Fruit fly (Drosophila melanogaster) whole organism, pupa: Measurements from ENCODE around the gene CG9213.

Experiments used
- CG10348 ChIP-seq: fragments of 200-800 bp; sonication (Bioruptor generic); IDR thresholded peaks from 2 replicates; pipeline ENCODE4 v1.3.6; 2022; ENCODE audit warnings: missing biosample characterization, missing genetic modification characterization
- CG12605 ChIP-seq: fragments of 200-800 bp; sonication (Bioruptor generic); IDR thresholded peaks from 2 replicates; pipeline ENCODE4 v1.3.6; 2022; ENCODE audit warnings: missing biosample characterization, missing genetic modification characterization
- CG13204 ChIP-seq: fragments of 200-800 bp; sonication (Bioruptor generic); optimal IDR thresholded peaks from 2 replicates; lab custom pipeline; 2018; ENCODE audit warnings: missing biosample characterization, mild to moderate bottlenecking, missing genetic modification characterization, moderate library complexity
- CG14655 ChIP-seq: fragments of 200-800 bp; sonication (Bioruptor generic); optimal IDR thresholded peaks from 3 replicates; lab custom pipeline; 2017; ENCODE audit warnings: mild to moderate bottlenecking, missing biosample characterization, missing genetic modification reagents, missing genetic modification characterization
- CG15710 ChIP-seq: fragments of 200-800 bp; sonication (Bioruptor generic); optimal IDR thresholded peaks from 2 replicates; lab custom pipeline; 2018; ENCODE audit warnings: missing biosample characterization, mild to moderate bottlenecking, missing genetic modification characterization, moderate library complexity
- CG17806 ChIP-seq: fragments of 200-800 bp; sonication (Bioruptor generic); optimal IDR thresholded peaks from 2 replicates; lab custom pipeline; 2018; ENCODE audit warnings: missing biosample characterization, mild to moderate bottlenecking, missing genetic modification characterization, moderate library complexity
- CG32121 ChIP-seq: fragments of 200-800 bp; sonication (Bioruptor generic); IDR thresholded peaks from 2 replicates; pipeline ENCODE4 v1.3.6; 2022; ENCODE audit warnings: missing biosample characterization, missing genetic modification characterization
- CG34367 ChIP-seq: fragments of 200-800 bp; sonication (Bioruptor generic); optimal IDR thresholded peaks from 2 replicates; lab custom pipeline; 2018; ENCODE audit warnings: missing biosample characterization, mild to moderate bottlenecking, missing genetic modification characterization
- CG4496 ChIP-seq: fragments of 200-800 bp; sonication (Bioruptor generic); IDR thresholded peaks from 3 replicates; pipeline ENCODE4 v1.3.6; 2022; ENCODE audit warnings: missing biosample characterization, missing genetic modification characterization
- CG8159 ChIP-seq: fragments of 200-800 bp; sonication (Bioruptor generic); optimal IDR thresholded peaks from 3 replicates; lab custom pipeline; 2018; ENCODE audit warnings: missing biosample characterization, mild to moderate bottlenecking, missing genetic modification characterization, moderate library complexity
- CG8301 ChIP-seq: fragments of 200-800 bp; sonication (Bioruptor generic); optimal IDR thresholded peaks from 2 replicates; lab custom pipeline; 2018; ENCODE audit warnings: missing biosample characterization, mild to moderate bottlenecking, missing genetic modification characterization
- CG9948 ChIP-seq: fragments of 200-800 bp; sonication (Bioruptor generic); optimal IDR thresholded peaks from 2 replicates; lab custom pipeline; 2018; ENCODE audit warnings: missing biosample characterization, mild to moderate bottlenecking, missing genetic modification characterization, moderate library complexity
- D1 ChIP-seq: fragments of 200-800 bp; sonication (Bioruptor generic); optimal IDR thresholded peaks from 2 replicates; lab custom pipeline; 2018; ENCODE audit warnings: missing biosample characterization, mild to moderate bottlenecking, missing genetic modification characterization, moderate library complexity
- EcR ChIP-seq: fragments of 200-800 bp; sonication (Bioruptor generic); optimal IDR thresholded peaks from 3 replicates; lab custom pipeline; 2019; ENCODE audit warnings: missing biosample characterization, missing genetic modification characterization, mild to moderate bottlenecking, moderate library complexity, missing genetic modification reagents
- Ets98B ChIP-seq: fragments of 200-800 bp; sonication (Bioruptor generic); IDR thresholded peaks from 2 replicates; pipeline ENCODE4 v1.3.6; 2022; ENCODE audit warnings: missing biosample characterization, missing genetic modification characterization
- Pif1A ChIP-seq: fragments of 200-800 bp; sonication (Bioruptor generic); optimal IDR thresholded peaks from 3 replicates; lab custom pipeline; 2016; ENCODE audit warnings: missing biosample characterization, missing genetic modification characterization
- Pif1B ChIP-seq: fragments of 200-800 bp; sonication (Bioruptor generic); optimal IDR thresholded peaks from 3 replicates; lab custom pipeline; 2016; ENCODE audit warnings: missing biosample characterization, missing genetic modification characterization
- Snoo ChIP-seq: fragments of 200-800 bp; sonication (Bioruptor generic); optimal IDR thresholded peaks from 3 replicates; lab custom pipeline; 2017; ENCODE audit warnings: missing biosample characterization, mild to moderate bottlenecking, missing genetic modification characterization, inconsistent platforms
- fd96Ca ChIP-seq: fragments of 200-800 bp; sonication (Bioruptor generic); IDR thresholded peaks from 3 replicates; pipeline ENCODE4 v1.3.6; 2022; ENCODE audit warnings: missing biosample characterization, missing genetic modification characterization
- gl ChIP-seq: fragments of 200-800 bp; sonication (Bioruptor generic); optimal IDR thresholded peaks from 2 replicates; lab custom pipeline; 2018; ENCODE audit warnings: missing biosample characterization, mild to moderate bottlenecking, missing genetic modification characterization
- rn ChIP-seq: fragments of 200-800 bp; sonication (Bioruptor generic); IDR thresholded peaks from 2 replicates; pipeline ENCODE4 v1.3.6; 2022; ENCODE audit warnings: missing biosample characterization, missing genetic modification characterization

CG9213 gene

dm6 chrX:15578043-15578442, 3.7 kb upstream of the CG9213 start, which contains the start of the genes cerv and CG7872:
Gene cerv (minus strand): TSS chrX:15578171.
Gene CG7872 (plus strand): TSS chrX:15578205.
- TF ChIP-seq rn (GFP tag; lab: Robert Waterston, UW) = no peak
- TF ChIP-seq CG4496 (GFP tag; lab: Robert Waterston, UW) = peak; percentile 63; the same call in 2 of the 3 replicates
- TF ChIP-seq Pif1B (GFP tag; lab: Kevin White, UChicago) = no peak

DNA sequence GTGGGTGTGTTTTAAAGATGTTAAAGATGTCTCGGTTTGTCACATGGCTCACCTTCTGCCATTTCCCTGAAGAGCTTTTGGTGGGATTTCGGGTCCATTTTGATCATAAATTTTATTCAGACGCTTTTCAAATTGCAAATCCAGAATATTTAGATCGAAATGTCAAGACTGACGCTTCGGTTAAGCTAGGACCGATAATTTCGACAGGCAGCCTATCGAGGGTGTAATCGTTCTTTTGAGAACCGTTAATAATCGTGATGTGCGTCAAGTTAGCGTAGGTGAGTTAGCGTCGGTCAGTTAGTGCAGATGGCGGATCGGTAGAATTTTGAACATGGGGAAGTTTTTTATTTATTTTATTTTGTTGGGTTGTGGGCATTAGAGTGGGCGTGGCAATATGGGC, 1.2 kb upstream of the CG9213 start, which contains the start of gene CG42299:
Gene CG42299 (minus strand): TSS at position 127 of the 400 bp plus-strand sequence.
- TF ChIP-seq fd96Ca (GFP tag; lab: Robert Waterston, UW) (no peak), CG13204 (GFP tag; lab: Kevin White, UChicago) (no peak), CG17806 (tag; lab: Kevin White, UChicago) (no peak), CG15710 (tag; lab: Kevin White, UChicago) (no peak), CG8301 (tag; lab: Kevin White, UChicago) (no peak), rn (GFP tag; lab: Robert Waterston, UW) (no peak), CG10348 (GFP tag; lab: Robert Waterston, UW) (no peak), CG12605 (GFP tag; lab: Robert Waterston, UW) (no peak)

dm6 chrX:15571939-15572338, 2.4 kb downstream of the CG9213 start, which contains the start of gene CG15643:
Gene CG15643 (minus strand): TSS chrX:15572149.
- TF ChIP-seq CG17806 (tag; lab: Kevin White, UChicago) (no peak), D1 (tag; lab: Kevin White, UChicago) (no peak), gl (tag; lab: Kevin White, UChicago) (no peak), CG4496 (GFP tag; lab: Robert Waterston, UW) (no peak), CG13204 (GFP tag; lab: Kevin White, UChicago) (no peak), rn (GFP tag; lab: Robert Waterston, UW) (no peak), Snoo (no peak), Pif1B (GFP tag; lab: Kevin White, UChicago) (no peak), CG15710 (tag; lab: Kevin White, UChicago) (no peak), CG12605 (GFP tag; lab: Robert Waterston, UW) (no peak), fd96Ca (GFP tag; lab: Robert Waterston, UW) (no peak), CG8159 (tag; lab: Kevin White, UChicago) (no peak), CG9948 (tag; lab: Kevin White, UChicago) (no peak), CG32121 (no peak), EcR (GFP tag; lab: Kevin White, UChicago) (no peak)

- TF ChIP-seq Pif1B (GFP tag; lab: Kevin White, UChicago) (peak; percentile 10), Snoo (peak; percentile 39), CG8301 (tag; lab: Kevin White, UChicago) (no peak), CG15710 (tag; lab: Kevin White, UChicago) (peak; percentile 9)
These were observed 5.4 kb downstream of the CG9213 start, which contains the start of gene CG7860 for dm6 chrX:15568983-15569370. Gene CG7860 (plus strand): TSS chrX:15568993.

DNA sequence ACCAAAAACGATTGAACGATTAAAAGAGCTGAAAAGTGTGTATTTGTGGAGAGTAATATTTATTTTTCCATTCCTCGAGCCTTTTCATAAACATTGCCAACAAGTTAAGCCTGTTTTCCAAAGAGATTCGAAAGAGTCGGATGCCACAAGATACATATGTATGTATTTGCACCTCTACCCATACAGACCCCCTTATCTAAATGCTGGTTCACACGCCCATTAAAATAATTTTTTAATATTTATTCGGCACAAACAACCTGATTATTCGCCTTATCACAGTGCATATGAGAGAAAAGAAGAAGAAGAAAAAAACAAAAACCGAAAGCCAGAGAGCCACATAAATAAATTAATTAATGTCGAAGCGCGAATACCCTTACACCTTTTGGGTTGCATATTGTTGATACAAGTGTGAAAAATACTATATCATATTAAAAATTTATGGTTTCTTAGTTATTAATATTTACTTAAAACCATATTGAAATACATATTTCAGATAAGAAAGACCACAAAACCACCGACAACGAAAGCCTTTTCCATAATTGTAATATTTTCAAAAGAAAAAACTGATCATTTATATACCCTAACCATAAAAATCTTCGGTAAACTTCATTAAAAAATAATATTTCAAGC, 5.9 kb downstream of the CG9213 start:
- TF ChIP-seq EcR (GFP tag; lab: Kevin White, UChicago) = peak; percentile 13
- TF ChIP-seq Pif1B (GFP tag; lab: Kevin White, UChicago) = peak; percentile 8
- TF ChIP-seq CG32121 = no peak
- no peak for TF ChIP-seq CG14655
- TF ChIP-seq Pif1A (GFP tag; lab: Kevin White, UChicago) = peak; percentile 6

- TF ChIP-seq D1 (tag; lab: Kevin White, UChicago) (no peak), gl (tag; lab: Kevin White, UChicago) (no peak), EcR (GFP tag; lab: Kevin White, UChicago) (no peak)
These were observed 18.4 kb downstream of the CG9213 start, which contains the start of gene CG42300 for dm6 chrX:15555945-15556344. Gene CG42300 (minus strand): TSS chrX:15556045.

dm6 chrX:15554256-15554678, 20.1 kb downstream of the CG9213 start, which contains the start of gene Ac13E:
Gene Ac13E (minus strand): TSS chrX:15554278.
- TF ChIP-seq fd96Ca (GFP tag; lab: Robert Waterston, UW) = peak; percentile 92
- TF ChIP-seq CG9948 (tag; lab: Kevin White, UChicago) = peak; percentile 86
- peak; percentile 89 for TF ChIP-seq Pif1B (GFP tag; lab: Kevin White, UChicago)
- peak; percentile 66; the same call in 1 of the 2 replicates for TF ChIP-seq CG12605 (GFP tag; lab: Robert Waterston, UW)
- TF ChIP-seq CG17806 (tag; lab: Kevin White, UChicago) = peak; percentile 82
- peak; percentile 86 for TF ChIP-seq CG34367 (tag; lab: Kevin White, UChicago)
- TF ChIP-seq CG10348 (GFP tag; lab: Robert Waterston, UW) = peak; percentile 53; the same call in 1 of the 2 replicates
- TF ChIP-seq CG14655 = peak; percentile 93
- TF ChIP-seq CG15710 (tag; lab: Kevin White, UChicago) = peak; percentile 89
- peak; percentile 79 for TF ChIP-seq CG13204 (GFP tag; lab: Kevin White, UChicago)
- peak; percentile 70 for TF ChIP-seq rn (GFP tag; lab: Robert Waterston, UW)
- peak; percentile 95 for TF ChIP-seq Snoo
- peak; percentile 68 for TF ChIP-seq gl (tag; lab: Kevin White, UChicago)
- peak; percentile 72 for TF ChIP-seq D1 (tag; lab: Kevin White, UChicago)
- peak; percentile 94 for TF ChIP-seq Pif1A (GFP tag; lab: Kevin White, UChicago)
- TF ChIP-seq CG8301 (tag; lab: Kevin White, UChicago) = peak; percentile 90
- TF ChIP-seq CG32121 = peak; percentile 91
- peak; percentile 90 for TF ChIP-seq CG4496 (GFP tag; lab: Robert Waterston, UW)
- TF ChIP-seq EcR (GFP tag; lab: Kevin White, UChicago) = peak; percentile 22
- TF ChIP-seq CG8159 (tag; lab: Kevin White, UChicago) = peak; percentile 92
- peak; percentile 84 for TF ChIP-seq Ets98B (GFP tag; lab: Robert Waterston, UW)
- TF ChIP-seq, all 21 proteins: peak for 21
